Fruit fly (Drosophila melanogaster): ENCODE measurements around the gene Tep1.
A peak's percentile ranks its signal among the peaks of the same experiment; 100 is the strongest.

Gene Tep1

dm6 chr2L:15893711-15894110, at the start of gene Tep1:
Gene Tep1, minus strand, starts transcription at chr2L:15893811.
- TF ChIP-seq CG17801 (GFP tag; optimal IDR thresholded peaks at IDR 0.05; ENCODE audit: partially characterized antibody): no peak

- no peak for TF ChIP-seq CG17801 (GFP tag; optimal IDR thresholded peaks at IDR 0.05; ENCODE audit: partially characterized antibody)
Observed at dm6 chr2L:15941141-15941540, 47.5 kb upstream of the Tep1 start, which contains the start of gene CG12448. Gene CG12448, plus strand, starts transcription at chr2L:15941441.

- no peak for TF ChIP-seq CG17801 (GFP tag; optimal IDR thresholded peaks at IDR 0.05; ENCODE audit: partially characterized antibody)
Observed at dm6 chr2L:15936138-15936537, 42.5 kb upstream of the Tep1 start.

- TF ChIP-seq CG17801 (GFP tag; optimal IDR thresholded peaks at IDR 0.05; ENCODE audit: partially characterized antibody): no peak
Observed at dm6 chr2L:15923095-15923494, 29.5 kb upstream of the Tep1 start, which contains the start of gene CG4793. Gene CG4793, plus strand, starts transcription at chr2L:15923395.

dm6 chr2L:15916588-15916987, 23.0 kb upstream of the Tep1 start, which contains the start of gene CG13244:
Gene CG13244, plus strand, starts transcription at chr2L:15916888.
- no peak for TF ChIP-seq CG17801 (GFP tag; optimal IDR thresholded peaks at IDR 0.05; ENCODE audit: partially characterized antibody)

dm6 chr2L:15913674-15914037, 20.0 kb upstream of the Tep1 start:
- peak; percentile 23 for TF ChIP-seq CG17801 (GFP tag; optimal IDR thresholded peaks at IDR 0.05; ENCODE audit: partially characterized antibody)

- TF ChIP-seq CG17801 (GFP tag; optimal IDR thresholded peaks at IDR 0.05; ENCODE audit: partially characterized antibody): peak; percentile 9
Observed at dm6 chr2L:15912901-15913673, 19.5 kb upstream of the Tep1 start.

dm6 chr2L:15912008-15912900, 18.6 kb upstream of the Tep1 start:
- peak; percentile 92 for TF ChIP-seq CG17801 (GFP tag; optimal IDR thresholded peaks at IDR 0.05; ENCODE audit: partially characterized antibody)

- TF ChIP-seq CG17801 (GFP tag; optimal IDR thresholded peaks at IDR 0.05; ENCODE audit: partially characterized antibody): no peak
Observed at dm6 chr2L:15911591-15912007, 18.0 kb upstream of the Tep1 start.

- peak; percentile 71 for TF ChIP-seq CG17801 (GFP tag; optimal IDR thresholded peaks at IDR 0.05; ENCODE audit: partially characterized antibody)
Observed at dm6 chr2L:15910937-15911590, 17.5 kb upstream of the Tep1 start.

- TF ChIP-seq CG17801 (GFP tag; optimal IDR thresholded peaks at IDR 0.05; ENCODE audit: partially characterized antibody): no peak
Observed at dm6 chr2L:15909826-15910225, 16.2 kb upstream of the Tep1 start.

- TF ChIP-seq CG17801 (GFP tag; optimal IDR thresholded peaks at IDR 0.05; ENCODE audit: partially characterized antibody): no peak
Observed at dm6 chr2L:15909277-15909674, 15.7 kb upstream of the Tep1 start.

- peak; percentile 63 for TF ChIP-seq CG17801 (GFP tag; optimal IDR thresholded peaks at IDR 0.05; ENCODE audit: partially characterized antibody)
Observed at dm6 chr2L:15908496-15909276, 15.1 kb upstream of the Tep1 start.

- no peak for TF ChIP-seq CG17801 (GFP tag; optimal IDR thresholded peaks at IDR 0.05; ENCODE audit: partially characterized antibody)
Observed at dm6 chr2L:15908086-15908485, 14.5 kb upstream of the Tep1 start.
